Worm (Caenorhabditis elegans) whole organism, late embryonic: Measurements from ENCODE around the gene bus-12.

Experiments
- ceh-9 ChIP-seq: sonication (generic microtip); optimal IDR thresholded peaks from 2 replicates; lab custom pipeline; 2016; ENCODE audit warnings: mild to moderate bottlenecking, missing genetic modification characterization, inconsistent platforms, missing compliant biosample characterization
- nfya-1 ChIP-seq: sonication (generic microtip); optimal IDR thresholded peaks from 2 replicates; lab custom pipeline; 2017; ENCODE audit warnings: missing genetic modification characterization, mild to moderate bottlenecking, missing compliant biosample characterization, antibody characterized with exemption, moderate library complexity
- nhr-11 ChIP-seq: fragments of 150-350 bp; optimal IDR thresholded peaks from 2 replicates; lab custom pipeline; 2014; ENCODE audit warnings: missing biosample characterization, missing genetic modification characterization
- pax-1 ChIP-seq: fragments of 150-350 bp; optimal IDR thresholded peaks from 2 replicates; lab custom pipeline; 2014; ENCODE audit warnings: missing biosample characterization, missing genetic modification characterization
- sdc-2 ChIP-seq: sonication (generic microtip); optimal IDR thresholded peaks from 2 replicates; lab custom pipeline; 2016; ENCODE audit warnings: missing genotype, missing genetic modification characterization, missing compliant biosample characterization
- unc-42 ChIP-seq: sonication (generic microtip); optimal IDR thresholded peaks from 2 replicates; lab custom pipeline; 2016; ENCODE audit warnings: missing genotype, missing genetic modification characterization, missing compliant biosample characterization

ce11 chrIV:13246961-13247360 is 9.0 kb upstream of the bus-12 start, which contains the start of gene JC8.7:
- no peak for TF ChIP-seq nfya-1 (tag; lab: Kevin White, UChicago)
- no peak for TF ChIP-seq sdc-2 (tag; lab: Kevin White, UChicago)
- no peak for TF ChIP-seq pax-1
- TF ChIP-seq nhr-11, result no peak
- TF ChIP-seq ceh-9 (tag; lab: Kevin White, UChicago), result no peak
- TF ChIP-seq unc-42 (tag; lab: Kevin White, UChicago), result no peak
